Fruit fly (Drosophila melanogaster) whole organism: Measurements from ENCODE around the gene anne.

Experiments
- CG8478 ChIP-seq: fragments of >200 bp; optimal IDR thresholded peaks from 2 replicates; lab custom pipeline; 2018; ENCODE audit warnings: inconsistent platforms
- Dll ChIP-seq: fragments of >200 bp; optimal IDR thresholded peaks from 2 replicates; lab custom pipeline; 2017
- EcR ChIP-seq, 2 experiments: fragments of >200 bp; optimal IDR thresholded peaks; 2 replicates each; lab custom pipeline; 2017; ENCODE audit warnings: missing biosample characterization in 2 of 2, missing genetic modification characterization in 2 of 2, missing genetic modification reagents in 2 of 2
- pan ChIP-seq: fragments of >200 bp; optimal IDR thresholded peaks from 2 replicates; lab custom pipeline; 2017
- psq ChIP-seq: fragments of >200 bp; optimal IDR thresholded peaks from 2 replicates; lab custom pipeline; 2017
- usp ChIP-seq: fragments of >200 bp; optimal IDR thresholded peaks from 2 replicates; lab custom pipeline; 2017; ENCODE audit warnings: missing biosample characterization, missing genetic modification characterization, mixed read lengths

DNA sequence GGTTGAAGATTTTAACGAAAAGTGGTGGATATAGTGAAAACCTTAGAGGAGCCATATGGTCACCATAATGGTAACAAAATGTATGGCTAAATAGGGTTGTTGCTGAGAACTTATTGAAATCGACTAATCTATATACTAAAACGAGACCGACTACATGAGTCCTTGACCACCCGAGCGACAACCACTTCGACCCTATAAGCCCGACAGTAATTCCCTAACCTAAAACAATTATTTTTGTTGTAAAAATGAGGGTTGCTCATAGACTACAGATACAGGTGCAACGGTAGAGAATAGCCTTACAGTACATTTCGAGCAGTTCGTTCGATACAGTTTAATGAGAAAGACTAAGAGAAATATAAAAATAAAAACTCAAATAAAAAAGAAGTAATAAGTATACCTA lies 18.4 kb downstream of the anne start, which contains the start of gene CG32006:
- TF ChIP-seq psq = no peak
- TF ChIP-seq usp = no peak
- TF ChIP-seq EcR (GFP tag; optimal IDR thresholded peaks at IDR 0.05; lab: Kevin White, UChicago) = no peak
- TF ChIP-seq pan (lab: Kevin White, UChicago) = no peak
- TF ChIP-seq CG8478 (lab: Kevin White, UChicago) = no peak
- TF ChIP-seq Dll = no peak
